Worm (Caenorhabditis elegans) whole organism, L4 larva: ENCODE data around the gene B0252.8.

Source experiments
- F10B5.3 ChIP-seq: sonication (generic microtip); optimal IDR thresholded peaks from 2 replicates; lab custom pipeline; 2016; ENCODE audit warnings: mild to moderate bottlenecking, missing genetic modification characterization, missing compliant biosample characterization
- F37D6.2 ChIP-seq: sonication (generic microtip); optimal IDR thresholded peaks from 2 replicates; lab custom pipeline; 2016; ENCODE audit warnings: mild to moderate bottlenecking, missing genetic modification characterization, missing compliant biosample characterization
- R02D3.7 ChIP-seq: fragments of 150-350 bp; sonication (generic microtip); optimal IDR thresholded peaks from 3 replicates; lab custom pipeline; 2014; ENCODE audit warnings: missing biosample characterization, missing genetic modification characterization
- Y48G9A.11 ChIP-seq: fragments of 200-800 bp; sonication (Bioruptor generic); IDR thresholded peaks from 2 replicates; pipeline ENCODE4 v1.3.6; 2022; ENCODE audit warnings: missing genetic modification reagents, missing genetic modification characterization, missing compliant biosample characterization
- Y5F2A.4 ChIP-seq: fragments of 200-800 bp; sonication (Bioruptor generic); optimal IDR thresholded peaks from 2 replicates; lab custom pipeline; 2018; ENCODE audit warnings: mild to moderate bottlenecking, missing genetic modification characterization, missing compliant biosample characterization
- aha-1 ChIP-seq: fragments of 150-350 bp; peaks from one replicate; lab custom pipeline; 2014; ENCODE audit warnings: missing biosample characterization, missing genetic modification characterization
- attf-4 ChIP-seq: sonication (generic microtip); optimal IDR thresholded peaks from 3 replicates; lab custom pipeline; 2017; ENCODE audit warnings: missing biosample characterization, missing genetic modification characterization
- ceh-32 ChIP-seq: sonication (generic microtip); optimal IDR thresholded peaks from 2 replicates; lab custom pipeline; 2016; ENCODE audit warnings: mild to moderate bottlenecking, missing genetic modification characterization, missing compliant biosample characterization; ENCODE audit not compliant: poor library complexity
- ceh-62 ChIP-seq: sonication (generic microtip); optimal IDR thresholded peaks from 2 replicates; lab custom pipeline; 2017; ENCODE audit warnings: missing biosample characterization, missing genetic modification characterization
- ces-1 ChIP-seq: fragments of 150-350 bp; sonication (generic microtip); optimal IDR thresholded peaks from 4 replicates; lab custom pipeline; 2014; ENCODE audit warnings: missing biosample characterization, missing genetic modification reagents, missing genetic modification characterization
- ctbp-1 ChIP-seq: fragments of 200-800 bp; sonication (Bioruptor generic); IDR thresholded peaks from 2 replicates; pipeline ENCODE4 v1.3.6; 2022; ENCODE audit warnings: missing genetic modification reagents, missing genetic modification characterization, missing compliant biosample characterization
- daf-12 ChIP-seq: fragments of 150-350 bp; optimal IDR thresholded peaks from 2 replicates; lab custom pipeline; 2014; ENCODE audit warnings: missing biosample characterization, missing genetic modification reagents, missing genetic modification characterization
- daf-16 ChIP-seq, 3 experiments: sonication (generic microtip); optimal IDR thresholded peaks; 2 replicates each; lab custom pipeline; 2016 to 2017; ENCODE audit warnings: missing genetic modification characterization in 3 of 3, missing genetic modification reagents in 3 of 3, mild to moderate bottlenecking in 2 of 3, missing compliant biosample characterization in 2 of 3, missing biosample characterization in 1 of 3, moderate library complexity in 1 of 3
- daf-8 ChIP-seq: fragments of 200-800 bp; sonication (Bioruptor generic); IDR thresholded peaks from 2 replicates; pipeline ENCODE4 v1.3.6; 2022; ENCODE audit warnings: missing genetic modification characterization, missing compliant biosample characterization
- dmd-8 ChIP-seq: fragments of 200-800 bp; sonication (Bioruptor generic); IDR thresholded peaks from 2 replicates; pipeline ENCODE4 v1.3.6; 2022; ENCODE audit warnings: missing genetic modification characterization, missing compliant biosample characterization
- dve-1 ChIP-seq: sonication (generic microtip); optimal IDR thresholded peaks from 2 replicates; lab custom pipeline; 2017; ENCODE audit warnings: antibody characterized with exemption, mild to moderate bottlenecking, missing genetic modification characterization, missing compliant biosample characterization; ENCODE audit not compliant: insufficient read depth
- egl-27 ChIP-seq: sonication (generic microtip); optimal IDR thresholded peaks from 3 replicates; lab custom pipeline; 2017; ENCODE audit warnings: missing biosample characterization, missing genetic modification reagents, missing genetic modification characterization
- hif-1 ChIP-seq, 2 experiments: sonication (generic microtip); optimal IDR thresholded peaks; 2 replicates each; lab custom pipeline; 2016 to 2017; ENCODE audit warnings: missing compliant biosample characterization in 2 of 2, missing genetic modification characterization in 2 of 2, missing genetic modification reagents in 2 of 2, missing genotype in 2 of 2, mild to moderate bottlenecking in 1 of 2
- hlh-11 ChIP-seq: fragments of 200-800 bp; sonication (Bioruptor generic); optimal IDR thresholded peaks from 2 replicates; lab custom pipeline; 2018; ENCODE audit warnings: mild to moderate bottlenecking, missing genetic modification characterization, missing compliant biosample characterization
- hmg-1.1 ChIP-seq: fragments of 200-800 bp; sonication (Bioruptor generic); IDR thresholded peaks from 2 replicates; pipeline ENCODE4 v1.3.6; 2022; ENCODE audit warnings: missing genetic modification reagents, missing genetic modification characterization, missing compliant biosample characterization
- lir-3 ChIP-seq: sonication (generic microtip); optimal IDR thresholded peaks from 2 replicates; lab custom pipeline; 2016; ENCODE audit warnings: mild to moderate bottlenecking, missing genetic modification characterization, missing compliant biosample characterization
- lsy-2 ChIP-seq, 2 experiments: fragments of 150-350 bp in 1 of 2; sonication (generic microtip) in 1 of 2; optimal IDR thresholded peaks; 2 replicates each; lab custom pipeline; 2014 to 2017; ENCODE audit warnings: missing biosample characterization in 2 of 2, missing genetic modification characterization in 2 of 2
- madf-9 ChIP-seq: fragments of 200-800 bp; sonication (Bioruptor generic); conservative IDR thresholded peaks from 2 replicates; pipeline ENCODE4 v1.3.6; 2022; ENCODE audit warnings: missing genetic modification reagents, missing genetic modification characterization, missing compliant biosample characterization
- mdt-29 ChIP-seq: fragments of 200-800 bp; sonication (Bioruptor generic); IDR thresholded peaks from 2 replicates; pipeline ENCODE4 v1.3.6; 2022; ENCODE audit warnings: missing genetic modification reagents, missing genetic modification characterization, missing compliant biosample characterization
- mep-1 ChIP-seq: fragments of 150-350 bp; sonication (generic microtip); optimal IDR thresholded peaks from 3 replicates; lab custom pipeline; 2014; ENCODE audit warnings: missing biosample characterization, missing genetic modification characterization
- mes-2 ChIP-seq: sonication (generic microtip); optimal IDR thresholded peaks from 2 replicates; lab custom pipeline; 2016; ENCODE audit warnings: missing genotype, mild to moderate bottlenecking, missing genetic modification characterization, missing compliant biosample characterization; ENCODE audit not compliant: poor library complexity, severe bottlenecking
- nhr-102 ChIP-seq: sonication (generic microtip); optimal IDR thresholded peaks from 2 replicates; lab custom pipeline; 2016; ENCODE audit warnings: mild to moderate bottlenecking, missing genetic modification characterization, moderate library complexity, missing compliant biosample characterization
- nhr-25 ChIP-seq: sonication (generic microtip); optimal IDR thresholded peaks from 2 replicates; lab custom pipeline; 2017; ENCODE audit warnings: missing genetic modification characterization, mild to moderate bottlenecking, missing compliant biosample characterization, antibody characterized with exemption, moderate library complexity, borderline replicate concordance; ENCODE audit not compliant: insufficient read depth
- nhr-28 ChIP-seq: fragments of 150-350 bp; optimal IDR thresholded peaks from 2 replicates; lab custom pipeline; 2014; ENCODE audit warnings: missing biosample characterization, missing genetic modification characterization
- nhr-41 ChIP-seq: fragments of 200-800 bp; sonication (Bioruptor generic); IDR thresholded peaks from 2 replicates; pipeline ENCODE4 v1.3.6; 2022; ENCODE audit warnings: missing genetic modification reagents, missing genetic modification characterization, missing compliant biosample characterization
- nhr-42 ChIP-seq: fragments of 200-800 bp; sonication (Bioruptor generic); IDR thresholded peaks from 2 replicates; pipeline ENCODE4 v1.3.6; 2022; ENCODE audit warnings: missing genetic modification characterization, missing compliant biosample characterization
- nhr-48 ChIP-seq: sonication (generic microtip); optimal IDR thresholded peaks from 2 replicates; lab custom pipeline; 2016; ENCODE audit warnings: mild to moderate bottlenecking, missing genetic modification characterization, missing compliant biosample characterization
- nhr-76 ChIP-seq: fragments of 150-350 bp; optimal IDR thresholded peaks from 2 replicates; lab custom pipeline; 2014; ENCODE audit warnings: missing biosample characterization, missing genetic modification characterization
- nhr-77 ChIP-seq: fragments of 150-350 bp; optimal IDR thresholded peaks from 2 replicates; lab custom pipeline; 2014; ENCODE audit warnings: missing biosample characterization, missing genetic modification characterization
- pha-4 ChIP-seq, 2 experiments: fragments of 150-350 bp in 1 of 2; fragments of 200-800 bp in 1 of 2; sonication (Bioruptor generic) in 1 of 2; IDR thresholded peaks in 1 of 2; optimal IDR thresholded peaks in 1 of 2; 2 replicates each; pipeline versions ENCODE4 v1.3.6 to Lab custom; 2014 to 2022; ENCODE audit warnings: missing genetic modification characterization in 2 of 2, missing genetic modification reagents in 2 of 2, missing biosample characterization in 1 of 2, missing compliant biosample characterization in 1 of 2
- php-3 ChIP-seq: fragments of 200-800 bp; sonication (Bioruptor generic); IDR thresholded peaks from 2 replicates; pipeline ENCODE4 v1.3.6; 2022; ENCODE audit warnings: missing genetic modification reagents, missing genetic modification characterization, missing compliant biosample characterization
- pqm-1 ChIP-seq: sonication (generic microtip); optimal IDR thresholded peaks from 2 replicates; lab custom pipeline; 2017; ENCODE audit warnings: missing biosample characterization, missing genetic modification characterization
- rbr-2 ChIP-seq: sonication (generic microtip); optimal IDR thresholded peaks from 2 replicates; lab custom pipeline; 2016; ENCODE audit warnings: missing genotype, missing genetic modification characterization, missing compliant biosample characterization
- sdz-12 ChIP-seq: fragments of 200-800 bp; sonication (Bioruptor generic); optimal IDR thresholded peaks from 2 replicates; lab custom pipeline; 2018; ENCODE audit warnings: mild to moderate bottlenecking, missing genetic modification characterization, missing compliant biosample characterization
- set-16 ChIP-seq: fragments of 200-800 bp; sonication (Bioruptor generic); IDR thresholded peaks from 2 replicates; pipeline ENCODE4 v1.3.6; 2022; ENCODE audit warnings: missing genetic modification reagents, missing genetic modification characterization, missing compliant biosample characterization
- tra-1 ChIP-seq: fragments of 200-800 bp; sonication (Bioruptor generic); IDR thresholded peaks from 2 replicates; pipeline ENCODE4 v1.3.6; 2022; ENCODE audit warnings: missing genetic modification reagents, missing genetic modification characterization, missing compliant biosample characterization
- unc-130 ChIP-seq: sonication (generic microtip); optimal IDR thresholded peaks from 2 replicates; lab custom pipeline; 2016; ENCODE audit warnings: missing genetic modification reagents, missing genetic modification characterization, missing compliant biosample characterization
- vab-7 ChIP-seq: fragments of 200-800 bp; sonication (Bioruptor generic); IDR thresholded peaks from 2 replicates; pipeline ENCODE4 v1.3.6; 2022; ENCODE audit warnings: missing genetic modification reagents, missing genetic modification characterization, missing compliant biosample characterization
- zfp-2 ChIP-seq: sonication (generic microtip); optimal IDR thresholded peaks from 2 replicates; lab custom pipeline; 2016; ENCODE audit warnings: mild to moderate bottlenecking, missing genetic modification characterization, missing compliant biosample characterization
- zfp-3 ChIP-seq: fragments of 200-800 bp; sonication (Bioruptor generic); conservative IDR thresholded peaks from 2 replicates; pipeline ENCODE4 v1.3.6; 2022; ENCODE audit warnings: missing genetic modification reagents, missing genetic modification characterization, missing compliant biosample characterization
- ztf-7 ChIP-seq: fragments of 150-350 bp; optimal IDR thresholded peaks from 2 replicates; lab custom pipeline; 2014; ENCODE audit warnings: missing biosample characterization, missing genetic modification characterization

Gene B0252.8

ce11 chrII:6943299-6944051, 27.5 kb downstream of the B0252.8 start (continued):
- peak in 1 of 2 experiments; percentile 31 for TF ChIP-seq hif-1 (tag; optimal IDR thresholded peaks at IDR 0.05; lab: Kevin White, UChicago)
- TF ChIP-seq mdt-29 (GFP tag; lab: Robert Waterston, UW), result no peak
- peak; percentile 43 for TF ChIP-seq nhr-77 (tag; lab: Kevin White, UChicago)
- TF ChIP-seq dve-1 (tag; lab: Kevin White, UChicago), result peak; percentile 18
- TF ChIP-seq set-16 (GFP tag; lab: Robert Waterston, UW), result peak; percentile 97
- TF ChIP-seq pqm-1 (tag; lab: Kevin White, UChicago), result peak; percentile 63
- TF ChIP-seq nhr-28 (tag; lab: Kevin White, UChicago), result peak; percentile 59
- TF ChIP-seq php-3 (GFP tag; lab: Robert Waterston, UW), result no peak
- TF ChIP-seq nhr-42, result no peak
- peak; percentile 30 for TF ChIP-seq mep-1
- TF ChIP-seq nhr-76 (tag; lab: Kevin White, UChicago), result no peak
- TF ChIP-seq dmd-8 (GFP tag; lab: Robert Waterston, UW), result no peak
- peak; percentile 89 for TF ChIP-seq aha-1
- TF ChIP-seq hmg-1.1 (GFP tag; lab: Robert Waterston, UW), result peak; percentile 75
- no peak for TF ChIP-seq ces-1 (GFP tag; lab: Kevin White, UChicago)
- TF ChIP-seq unc-130 (GFP tag; lab: Kevin White, UChicago), result no peak
- no peak for TF ChIP-seq Y5F2A.4
- TF ChIP-seq nhr-41 (GFP tag; lab: Robert Waterston, UW), result no peak
- peak; percentile 30 for TF ChIP-seq hlh-11 (tag; lab: Kevin White, UChicago)
- TF ChIP-seq R02D3.7, result no peak
- peak; percentile 61 for TF ChIP-seq rbr-2 (tag; lab: Kevin White, UChicago)
- TF ChIP-seq lir-3 (tag; lab: Kevin White, UChicago), result no peak
- TF ChIP-seq daf-16 (GFP tag; optimal IDR thresholded peaks at IDR 0.05; lab: Kevin White, UChicago), result no peak
- TF ChIP-seq daf-16 (tag; optimal IDR thresholded peaks at IDR 0.05; lab: Kevin White, UChicago), result peak; percentile 73
- TF ChIP-seq attf-4 (tag; lab: Kevin White, UChicago), result no peak
- TF ChIP-seq zfp-3 (GFP tag; lab: Robert Waterston, UW), result no peak
- no peak for TF ChIP-seq ceh-32 (tag; lab: Kevin White, UChicago)
- no peak for TF ChIP-seq zfp-2 (tag; lab: Kevin White, UChicago)
- TF ChIP-seq vab-7 (GFP tag; lab: Robert Waterston, UW), result 0 out of 2 replicates have a peak, but pooled peaks have one; percentile 37
- peak; percentile 18; the same call in 1 of the 2 replicates for TF ChIP-seq ctbp-1 (GFP tag; lab: Robert Waterston, UW)
- TF ChIP-seq F37D6.2, result peak; percentile 51
- no peak; the same call in 1 of the 2 replicates for TF ChIP-seq pha-4 (GFP tag; IDR thresholded peaks at IDR 0.05; lab: Robert Waterston, UW)
- TF ChIP-seq pha-4 (tag; optimal IDR thresholded peaks at IDR 0.05; lab: Kevin White, UChicago), result no peak
- TF ChIP-seq ztf-7, result no peak
- TF ChIP-seq daf-12, result no peak
- no peak for TF ChIP-seq nhr-102
- no peak for TF ChIP-seq egl-27 (tag; lab: Kevin White, UChicago)
- TF ChIP-seq, all 104 proteins: peak for 23

ce11 chrII:6951250-6951806, 35.4 kb downstream of the B0252.8 start, which contains the start of the genes malt-1 and ceh-38:
Gene malt-1, minus strand, starts transcription at chrII:6951300.
Gene ceh-38, plus strand, starts transcription at chrII:6951526.
- TF ChIP-seq tra-1 (GFP tag; lab: Robert Waterston, UW) (peak; percentile 66), madf-9 (GFP tag; lab: Robert Waterston, UW) (0 out of 2 replicates have a peak, but pooled peaks have one; percentile 34), daf-8 (GFP tag; lab: Robert Waterston, UW) (no peak), F10B5.3 (tag; lab: Kevin White, UChicago) (peak; percentile 74), Y48G9A.11 (GFP tag; lab: Robert Waterston, UW) (no peak), hlh-11 (tag; lab: Kevin White, UChicago) (peak; percentile 96), nhr-25 (peak; percentile 81), vab-7 (GFP tag; lab: Robert Waterston, UW) (peak; percentile 77), set-16 (GFP tag; lab: Robert Waterston, UW) (no peak), unc-130 (GFP tag; lab: Kevin White, UChicago) (peak; percentile 16), mep-1 (peak; percentile 98), nhr-28 (tag; lab: Kevin White, UChicago) (peak; percentile 97), nhr-77 (tag; lab: Kevin White, UChicago) (peak; percentile 93), sdz-12 (GFP tag; lab: Kevin White, UChicago) (no peak), lsy-2 (tag; optimal IDR thresholded peaks at IDR 0.05; lab: Kevin White, UChicago) (peak; percentile 94 to 97), daf-12 (no peak), mes-2 (tag; lab: Kevin White, UChicago) (peak; percentile 95), nhr-48 (tag; lab: Kevin White, UChicago) (peak; percentile 83), ceh-62 (no peak)
